Worm (Caenorhabditis elegans) whole organism, young adult: ENCODE data around the gene Y47D3A.21.
A peak's percentile ranks its signal among the peaks of the same experiment; 100 is the strongest.

Experiments
- C17E4.6 ChIP-seq: fragments of 200-800 bp; sonication (Bioruptor generic); IDR thresholded peaks from 2 replicates; pipeline ENCODE4 v1.3.6; 2022; ENCODE audit warnings: missing genetic modification reagents, missing genetic modification characterization, missing compliant biosample characterization
- F23B12.7 ChIP-seq: sonication (generic microtip); optimal IDR thresholded peaks from 2 replicates; lab custom pipeline; 2017; ENCODE audit warnings: missing genetic modification characterization, mild to moderate bottlenecking, missing compliant biosample characterization, antibody characterized with exemption, moderate library complexity; ENCODE audit not compliant: insufficient read depth
- F33H1.4 ChIP-seq: fragments of 200-800 bp; sonication (Bioruptor generic); IDR thresholded peaks from 2 replicates; pipeline ENCODE4 v1.3.6; 2022; ENCODE audit warnings: missing genetic modification reagents, missing genetic modification characterization, missing compliant biosample characterization
- F37B4.10 ChIP-seq: fragments of 200-800 bp; sonication (Bioruptor generic); IDR thresholded peaks from 2 replicates; pipeline ENCODE4 v1.3.6; 2022; ENCODE audit warnings: missing genetic modification characterization, missing compliant biosample characterization
- F39B2.1 ChIP-seq: fragments of 200-800 bp; sonication (Bioruptor generic); IDR thresholded peaks from 2 replicates; pipeline ENCODE4 v1.3.6; 2022; ENCODE audit warnings: missing genetic modification reagents, missing genetic modification characterization, missing compliant biosample characterization
- F52B5.7 ChIP-seq: sonication (generic microtip); optimal IDR thresholded peaks from 2 replicates; lab custom pipeline; 2016; ENCODE audit warnings: mild to moderate bottlenecking, missing genetic modification characterization, missing compliant biosample characterization
- F55B11.4 ChIP-seq: sonication (generic microtip); optimal IDR thresholded peaks from 2 replicates; lab custom pipeline; 2016; ENCODE audit warnings: missing compliant biosample characterization, missing genetic modification characterization, borderline replicate concordance; ENCODE audit not compliant: insufficient read depth
- Y53G8AR.9 ChIP-seq: fragments of 200-800 bp; sonication (Bioruptor generic); conservative IDR thresholded peaks from 2 replicates; pipeline ENCODE4 v1.3.6; 2022; ENCODE audit warnings: missing genetic modification reagents, missing genetic modification characterization, missing compliant biosample characterization
- Y56A3A.18 ChIP-seq: fragments of 200-800 bp; sonication (Bioruptor generic); IDR thresholded peaks from 2 replicates; pipeline ENCODE4 v1.3.6; 2022; ENCODE audit warnings: missing genetic modification reagents, missing genetic modification characterization, missing compliant biosample characterization
- aptf-2 ChIP-seq: fragments of 200-800 bp; sonication (Bioruptor generic); conservative IDR thresholded peaks from 2 replicates; pipeline ENCODE4 v1.3.6; 2022; ENCODE audit warnings: missing genetic modification reagents, missing genetic modification characterization, missing compliant biosample characterization
- attf-6 ChIP-seq: fragments of 200-800 bp; sonication (Bioruptor generic); IDR thresholded peaks from 2 replicates; pipeline ENCODE4 v1.3.6; 2022; ENCODE audit warnings: missing genetic modification reagents, missing genetic modification characterization, missing compliant biosample characterization
- cebp-1 ChIP-seq, 2 experiments: fragments of 200-800 bp in 1 of 2; sonication (Bioruptor generic) in 1 of 2; sonication (generic microtip) in 1 of 2; IDR thresholded peaks in 1 of 2; optimal IDR thresholded peaks in 1 of 2; 2 replicates each; pipeline versions ENCODE4 v1.3.6 to Lab custom; 2017 to 2022; ENCODE audit warnings: missing compliant biosample characterization in 2 of 2, missing genetic modification characterization in 2 of 2, mild to moderate bottlenecking in 1 of 2, missing genetic modification reagents in 1 of 2, moderate library complexity in 1 of 2
- ceh-91 ChIP-seq: fragments of 200-800 bp; sonication (Bioruptor generic); IDR thresholded peaks from 2 replicates; pipeline ENCODE4 v1.3.6; 2022; ENCODE audit warnings: missing genetic modification reagents, missing genetic modification characterization, missing compliant biosample characterization
- dox-1 ChIP-seq: fragments of 200-800 bp; sonication (Bioruptor generic); IDR thresholded peaks from 2 replicates; pipeline ENCODE4 v1.3.6; 2022; ENCODE audit warnings: missing genetic modification reagents, missing genetic modification characterization, missing compliant biosample characterization
- dpl-1 ChIP-seq: fragments of 150-350 bp; optimal IDR thresholded peaks from 2 replicates; lab custom pipeline; 2014; ENCODE audit warnings: missing biosample characterization, missing genetic modification reagents, missing genetic modification characterization
- ets-4 ChIP-seq: fragments of 200-800 bp; sonication (Bioruptor generic); optimal IDR thresholded peaks from 2 replicates; lab custom pipeline; 2018; ENCODE audit warnings: mild to moderate bottlenecking, missing genetic modification characterization, missing compliant biosample characterization
- fkh-3 ChIP-seq: sonication (generic microtip); optimal IDR thresholded peaks from 2 replicates; lab custom pipeline; 2016; ENCODE audit warnings: mild to moderate bottlenecking, missing genetic modification characterization, missing compliant biosample characterization
- him-1 ChIP-seq: sonication (generic microtip); optimal IDR thresholded peaks from 2 replicates; lab custom pipeline; 2016; ENCODE audit warnings: missing genotype, missing genetic modification reagents, missing genetic modification characterization, missing compliant biosample characterization
- hlh-12 ChIP-seq: sonication (generic microtip); optimal IDR thresholded peaks from 2 replicates; lab custom pipeline; 2016; ENCODE audit warnings: missing genetic modification characterization, missing compliant biosample characterization
- hmg-1.2 ChIP-seq: fragments of 200-800 bp; sonication (Bioruptor generic); IDR thresholded peaks from 2 replicates; pipeline ENCODE4 v1.3.6; 2022; ENCODE audit warnings: missing genetic modification reagents, missing genetic modification characterization, missing compliant biosample characterization
- hmg-20 ChIP-seq: fragments of 200-800 bp; sonication (Bioruptor generic); IDR thresholded peaks from 2 replicates; pipeline ENCODE4 v1.3.6; 2022; ENCODE audit warnings: missing genetic modification reagents, missing genetic modification characterization, missing compliant biosample characterization
- lin-35 ChIP-seq, 3 experiments: fragments of 150-350 bp in 2 of 3; sonication (generic microtip) in 1 of 3; optimal IDR thresholded peaks; 2 replicates each; lab custom pipeline; 2014 to 2018; ENCODE audit warnings: missing biosample characterization in 3 of 3, missing genetic modification characterization in 3 of 3, missing genetic modification reagents in 3 of 3
- lin-54 ChIP-seq: fragments of 200-800 bp; sonication (Bioruptor generic); optimal IDR thresholded peaks from 2 replicates; lab custom pipeline; 2018; ENCODE audit warnings: mild to moderate bottlenecking, missing genetic modification characterization, missing compliant biosample characterization
- lir-1 ChIP-seq: fragments of 200-800 bp; sonication (Bioruptor generic); conservative IDR thresholded peaks from 2 replicates; pipeline ENCODE4 v1.3.6; 2022; ENCODE audit warnings: missing genetic modification reagents, missing genetic modification characterization, missing compliant biosample characterization
- lsy-27 ChIP-seq: sonication (generic microtip); optimal IDR thresholded peaks from 2 replicates; lab custom pipeline; 2017; ENCODE audit warnings: missing genetic modification characterization, mild to moderate bottlenecking, missing compliant biosample characterization, antibody characterized with exemption, missing genotype, borderline replicate concordance; ENCODE audit not compliant: insufficient read depth
- madf-10 ChIP-seq: sonication (generic microtip); optimal IDR thresholded peaks from 2 replicates; lab custom pipeline; 2016; ENCODE audit warnings: mild to moderate bottlenecking, missing genetic modification characterization, missing compliant biosample characterization
- madf-3 ChIP-seq: fragments of 200-800 bp; sonication (Bioruptor generic); IDR thresholded peaks from 2 replicates; pipeline ENCODE4 v1.3.6; 2022; ENCODE audit warnings: missing genetic modification reagents, missing genetic modification characterization, missing compliant biosample characterization
- madf-6 ChIP-seq: fragments of 200-800 bp; sonication (Bioruptor generic); IDR thresholded peaks from 2 replicates; pipeline ENCODE4 v1.3.6; 2022; ENCODE audit warnings: missing genetic modification reagents, missing genetic modification characterization, missing compliant biosample characterization
- mel-28 ChIP-seq: sonication (generic microtip); optimal IDR thresholded peaks from 2 replicates; lab custom pipeline; 2016; ENCODE audit warnings: borderline replicate concordance, mild to moderate bottlenecking, missing genetic modification characterization, missing compliant biosample characterization
- mxl-1 ChIP-seq: sonication (generic microtip); optimal IDR thresholded peaks from 2 replicates; lab custom pipeline; 2016; ENCODE audit warnings: missing genetic modification characterization, missing compliant biosample characterization
- nfya-2 ChIP-seq: fragments of 200-800 bp; sonication (Bioruptor generic); IDR thresholded peaks from 2 replicates; pipeline ENCODE4 v1.3.6; 2022; ENCODE audit warnings: missing genetic modification reagents, missing genetic modification characterization, missing compliant biosample characterization
- nfyb-1 ChIP-seq: fragments of 200-800 bp; sonication (Bioruptor generic); IDR thresholded peaks from 2 replicates; pipeline ENCODE4 v1.3.6; 2022; ENCODE audit warnings: missing genetic modification reagents, missing genetic modification characterization, missing compliant biosample characterization
- nhr-120 ChIP-seq: fragments of 200-800 bp; sonication (Bioruptor generic); IDR thresholded peaks from 2 replicates; pipeline ENCODE4 v1.3.6; 2022; ENCODE audit warnings: missing genetic modification characterization, missing compliant biosample characterization
- nhr-179 ChIP-seq: sonication (generic microtip); optimal IDR thresholded peaks from 2 replicates; lab custom pipeline; 2016; ENCODE audit warnings: mild to moderate bottlenecking, missing genetic modification characterization, missing compliant biosample characterization
- nhr-90 ChIP-seq: sonication (generic microtip); optimal IDR thresholded peaks from 2 replicates; lab custom pipeline; 2016; ENCODE audit warnings: missing genotype, mild to moderate bottlenecking, missing genetic modification characterization, missing compliant biosample characterization
- pbrm-1 ChIP-seq: fragments of 200-800 bp; sonication (Bioruptor generic); IDR thresholded peaks from 2 replicates; pipeline ENCODE4 v1.3.6; 2022; ENCODE audit warnings: missing genetic modification reagents, missing genetic modification characterization, missing compliant biosample characterization
- repo-1 ChIP-seq: sonication (generic microtip); optimal IDR thresholded peaks from 2 replicates; lab custom pipeline; 2017; ENCODE audit warnings: mild to moderate bottlenecking, missing genetic modification characterization, missing compliant biosample characterization
- rpc-1 ChIP-seq, 2 experiments: fragments of 150-350 bp in 1 of 2; sonication (generic microtip) in 1 of 2; optimal IDR thresholded peaks; 2 replicates each; lab custom pipeline; 2014 to 2018; ENCODE audit warnings: missing biosample characterization in 1 of 2, missing genetic modification characterization in 1 of 2, missing genetic modification reagents in 1 of 2, missing genotype in 1 of 2
- sea-2 ChIP-seq: fragments of 200-800 bp; sonication (Bioruptor generic); IDR thresholded peaks from 2 replicates; pipeline ENCODE4 v1.3.6; 2022; ENCODE audit warnings: missing genetic modification characterization, missing compliant biosample characterization
- snpc-4 ChIP-seq, 5 experiments: fragments of 150-350 bp in 1 of 5; sonication (generic microtip) in 4 of 5; optimal IDR thresholded peaks; 2 replicates each; lab custom pipeline; 2014 to 2018; ENCODE audit warnings: missing genetic modification characterization in 5 of 5, missing biosample characterization in 3 of 5, antibody characterized with exemption in 2 of 5, mild to moderate bottlenecking in 2 of 5, missing compliant biosample characterization in 2 of 5, missing genotype in 2 of 5, moderate library complexity in 2 of 5, missing genetic modification reagents in 1 of 5
- tbp1 ChIP-seq: fragments of 200-800 bp; sonication (Bioruptor generic); optimal IDR thresholded peaks from 2 replicates; lab custom pipeline; 2018; ENCODE audit warnings: mild to moderate bottlenecking, missing genetic modification characterization, missing compliant biosample characterization
- tbx-9 ChIP-seq: sonication (generic microtip); optimal IDR thresholded peaks from 2 replicates; lab custom pipeline; 2016; ENCODE audit warnings: borderline replicate concordance, missing genetic modification characterization, inconsistent platforms, missing compliant biosample characterization
- zfh-2 ChIP-seq: fragments of 200-800 bp; sonication (Bioruptor generic); conservative IDR thresholded peaks from 2 replicates; pipeline ENCODE4 v1.3.6; 2022; ENCODE audit warnings: missing genetic modification reagents, missing genetic modification characterization, missing compliant biosample characterization
- ztf-18 ChIP-seq: sonication (generic microtip); optimal IDR thresholded peaks from 2 replicates; lab custom pipeline; 2016; ENCODE audit warnings: missing genotype, mild to moderate bottlenecking, missing genetic modification characterization, missing compliant biosample characterization
- ztf-26 ChIP-seq: sonication (generic microtip); optimal IDR thresholded peaks from 2 replicates; lab custom pipeline; 2017; ENCODE audit warnings: missing genetic modification characterization, missing compliant biosample characterization
- ztf-28 ChIP-seq: fragments of 200-800 bp; sonication (Bioruptor generic); IDR thresholded peaks from 2 replicates; pipeline ENCODE4 v1.3.6; 2022; ENCODE audit warnings: missing genetic modification reagents, missing genetic modification characterization, missing compliant biosample characterization
- ztf-3 ChIP-seq: fragments of 200-800 bp; sonication (Bioruptor generic); optimal IDR thresholded peaks from 2 replicates; lab custom pipeline; 2018; ENCODE audit warnings: mild to moderate bottlenecking, missing genetic modification characterization, missing compliant biosample characterization

Gene Y47D3A.21

ce11 chrIII:11243421-11243820 is 35.3 kb downstream of the Y47D3A.21 start (continued):
- TF ChIP-seq Y53G8AR.9 (GFP tag; lab: Robert Waterston, UW), result no peak
- TF ChIP-seq F39B2.1 (GFP tag; lab: Robert Waterston, UW), result no peak
- TF ChIP-seq ets-4, result no peak
- no peak for TF ChIP-seq ztf-26 (tag; lab: Kevin White, UChicago)
- TF ChIP-seq tbp1 (GFP tag; lab: Kevin White, UChicago), result peak; percentile 38
- no peak for TF ChIP-seq mxl-1 (tag; lab: Kevin White, UChicago)
- TF ChIP-seq nfya-2 (GFP tag; lab: Robert Waterston, UW), result no peak
- peak; percentile 45; the same call in 1 of the 2 replicates for TF ChIP-seq zfh-2
- peak; percentile 81 for TF ChIP-seq dox-1
- no peak for TF ChIP-seq ztf-3 (GFP tag; lab: Kevin White, UChicago)
- TF ChIP-seq F52B5.7, result no peak
- peak; percentile 56 for TF ChIP-seq madf-10 (tag; lab: Kevin White, UChicago)
- TF ChIP-seq hmg-20, result no peak
- no peak for TF ChIP-seq F37B4.10 (GFP tag; lab: Robert Waterston, UW)
- no peak for TF ChIP-seq lir-1 (GFP tag; lab: Robert Waterston, UW)
- no peak for TF ChIP-seq fkh-3 (tag; lab: Kevin White, UChicago)
- TF ChIP-seq C17E4.6, result no peak
- TF ChIP-seq hlh-12 (tag; lab: Kevin White, UChicago), result no peak
- TF ChIP-seq aptf-2 (GFP tag; lab: Robert Waterston, UW), result no peak
- TF ChIP-seq nhr-120 (GFP tag; lab: Robert Waterston, UW), result no peak
- TF ChIP-seq F33H1.4, result no peak
- no peak for TF ChIP-seq mel-28 (tag; lab: Kevin White, UChicago)
- TF ChIP-seq tbx-9, result no peak
- peak; percentile 42; the same call in 1 of the 2 replicates for TF ChIP-seq cebp-1 (GFP tag; IDR thresholded peaks at IDR 0.05; lab: Robert Waterston, UW)
- TF ChIP-seq cebp-1 (tag; optimal IDR thresholded peaks at IDR 0.05; lab: Kevin White, UChicago), result peak; percentile 65
- peak; percentile 11 for TF ChIP-seq lin-54 (GFP tag; lab: Kevin White, UChicago)
- TF ChIP-seq madf-6 (GFP tag; lab: Robert Waterston, UW), result no peak
- TF ChIP-seq lin-35 (GFP tag; optimal IDR thresholded peaks at IDR 0.05; lab: Kevin White, UChicago), result no peak
- TF ChIP-seq ztf-18 (tag; lab: Kevin White, UChicago), result no peak
- no peak for TF ChIP-seq him-1 (tag; lab: Kevin White, UChicago)
- no peak for TF ChIP-seq sea-2
- TF ChIP-seq hmg-1.2 (GFP tag; lab: Robert Waterston, UW), result peak; percentile 54; the same call in 1 of the 2 replicates
- no peak for TF ChIP-seq dpl-1 (GFP tag; lab: Kevin White, UChicago)
- no peak for TF ChIP-seq pbrm-1 (GFP tag; lab: Robert Waterston, UW)
- no peak for TF ChIP-seq ztf-28
- TF ChIP-seq attf-6 (GFP tag; lab: Robert Waterston, UW), result no peak
- TF ChIP-seq nhr-90 (tag; lab: Kevin White, UChicago), result peak; percentile 37
- no peak for TF ChIP-seq rpc-1 (optimal IDR thresholded peaks at IDR 0.05; lab: Kevin White, UChicago)
- no peak for TF ChIP-seq rpc-1 (tag; optimal IDR thresholded peaks at IDR 0.05; lab: Kevin White, UChicago)
- no peak for TF ChIP-seq F55B11.4 (tag; lab: Kevin White, UChicago)
- no peak for TF ChIP-seq lsy-27 (tag; lab: Kevin White, UChicago)
- no peak for TF ChIP-seq madf-3 (GFP tag; lab: Robert Waterston, UW)
- TF ChIP-seq Y56A3A.18 (GFP tag; lab: Robert Waterston, UW), result 0 out of 2 replicates have a peak, but pooled peaks have one; percentile 34
- no peak for TF ChIP-seq ceh-91
- 0 out of 2 replicates have a peak, but pooled peaks have one; percentile 49 for TF ChIP-seq nfyb-1
- TF ChIP-seq repo-1 (tag; lab: Kevin White, UChicago), result no peak
- TF ChIP-seq snpc-4 (GFP tag; optimal IDR thresholded peaks at IDR 0.05; lab: Kevin White, UChicago), result no peak
- peak; percentile 26 to 69 (median 48) for TF ChIP-seq snpc-4 (tag; optimal IDR thresholded peaks at IDR 0.05; lab: Kevin White, UChicago)
- peak; percentile 71 for TF ChIP-seq F23B12.7 (tag; lab: Kevin White, UChicago)
- TF ChIP-seq nhr-179 (tag; lab: Kevin White, UChicago), result no peak
